Fruit fly (Drosophila melanogaster) Kc167 (cell line): Measurements from ENCODE around the gene Zip89B.

Experiments
- Myc ChIP-seq: fragments of >200 bp; optimal IDR thresholded peaks from 2 replicates; lab custom pipeline; 2017; ENCODE audit warnings: missing external identifiers
- Sin3A ChIP-seq: fragments of >200 bp; optimal IDR thresholded peaks from 2 replicates; lab custom pipeline; 2018; ENCODE audit warnings: missing external identifiers
- insv ChIP-seq: fragments of >200 bp; optimal IDR thresholded peaks from 3 replicates; lab custom pipeline; 2018; ENCODE audit warnings: missing external identifiers
- psq ChIP-seq: fragments of >200 bp; optimal IDR thresholded peaks from 2 replicates; lab custom pipeline; 2017; ENCODE audit warnings: missing external identifiers
- ttk ChIP-seq: sonication (Bioruptor generic); optimal IDR thresholded peaks from 2 replicates; lab custom pipeline; 2017; ENCODE audit warnings: missing external identifiers

DNA sequence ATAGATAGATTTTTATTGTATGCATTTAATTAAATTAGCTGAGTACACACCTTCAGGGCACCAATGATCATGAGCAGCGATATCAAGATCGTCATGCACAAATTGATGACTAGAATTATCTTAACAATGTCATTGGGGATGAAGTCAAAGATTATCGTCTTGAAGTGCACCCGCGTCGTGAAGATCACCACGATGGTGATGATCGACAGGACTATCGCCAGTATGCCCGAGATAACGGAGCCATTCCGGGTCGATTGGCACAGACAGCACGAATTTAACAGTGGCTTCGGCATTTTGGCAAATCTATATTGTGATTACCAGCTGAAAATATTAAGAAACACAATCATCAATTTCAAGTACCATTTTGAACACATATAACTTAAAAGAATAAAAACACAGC is 46.5 kb downstream of the Zip89B start:
- TF ChIP-seq insv (no peak), Myc (no peak), Sin3A (lab: Kevin White, UChicago) (no peak), psq (lab: Kevin White, UChicago) (no peak), ttk (lab: Kevin White, UChicago) (no peak)
